Fruit fly (Drosophila melanogaster) whole organism, embryonic: Measurements from ENCODE around the gene CG12992.

Source experiments
- CG10274 ChIP-seq: fragments of 200-800 bp; sonication (Bioruptor generic); optimal IDR thresholded peaks from 3 replicates; lab custom pipeline; 2017; ENCODE audit warnings: missing biosample characterization, mild to moderate bottlenecking, missing genetic modification characterization
- CG10565 ChIP-seq: fragments of 200-800 bp; sonication (Bioruptor generic); optimal IDR thresholded peaks from 3 replicates; lab custom pipeline; 2016; ENCODE audit warnings: missing biosample characterization, mild to moderate bottlenecking, missing genetic modification characterization
- CG11247 ChIP-seq: fragments of 200-800 bp; sonication (Bioruptor generic); IDR thresholded peaks from 2 replicates; pipeline ENCODE4 v1.3.6; 2022; ENCODE audit warnings: missing biosample characterization, missing genetic modification characterization
- CG12071 ChIP-seq: fragments of 200-800 bp; sonication (Bioruptor generic); optimal IDR thresholded peaks from 3 replicates; lab custom pipeline; 2018; ENCODE audit warnings: missing biosample characterization, mild to moderate bottlenecking, missing genetic modification characterization
- CG12744 ChIP-seq: fragments of 200-800 bp; sonication (Bioruptor generic); optimal IDR thresholded peaks from 2 replicates; lab custom pipeline; 2016; ENCODE audit warnings: missing biosample characterization, missing genetic modification characterization
- CG13123 ChIP-seq: fragments of 200-800 bp; sonication (Bioruptor generic); optimal IDR thresholded peaks from 2 replicates; lab custom pipeline; 2016; ENCODE audit warnings: missing biosample characterization, missing genetic modification characterization
- CG13296 ChIP-seq: fragments of 200-800 bp; sonication (Bioruptor generic); optimal IDR thresholded peaks from 3 replicates; lab custom pipeline; 2018; ENCODE audit warnings: missing biosample characterization, mild to moderate bottlenecking, missing genetic modification characterization
- CG13894 ChIP-seq: fragments of 200-800 bp; sonication (Bioruptor generic); optimal IDR thresholded peaks from 3 replicates; lab custom pipeline; 2018; ENCODE audit warnings: missing biosample characterization, mild to moderate bottlenecking, missing genetic modification characterization, moderate library complexity
- CG17612 ChIP-seq: fragments of 200-800 bp; sonication (Bioruptor generic); IDR thresholded peaks from 2 replicates; pipeline ENCODE4 v1.3.6; 2022; ENCODE audit warnings: missing biosample characterization, missing genetic modification characterization
- CG2129 ChIP-seq: fragments of 200-800 bp; sonication (Bioruptor generic); IDR thresholded peaks from 2 replicates; pipeline ENCODE4 v1.3.6; 2022; ENCODE audit warnings: missing biosample characterization, missing genetic modification characterization; ENCODE audit not compliant: partially characterized antibody
- CG30431 ChIP-seq: fragments of 200-800 bp; sonication (Bioruptor generic); optimal IDR thresholded peaks from 2 replicates; lab custom pipeline; 2017; ENCODE audit warnings: missing biosample characterization, missing genetic modification characterization
- CG31224 ChIP-seq: fragments of 200-800 bp; sonication (Bioruptor generic); IDR thresholded peaks from 2 replicates; pipeline ENCODE4 v1.3.6; 2022; ENCODE audit warnings: missing biosample characterization, missing genetic modification characterization
- CG4404 ChIP-seq: fragments of 200-800 bp; sonication (Bioruptor generic); IDR thresholded peaks from 2 replicates; pipeline ENCODE4 v1.3.6; 2022; ENCODE audit warnings: missing biosample characterization, missing genetic modification characterization
- CG4617 ChIP-seq: fragments of 200-800 bp; sonication (Bioruptor generic); optimal IDR thresholded peaks from 3 replicates; lab custom pipeline; 2016; ENCODE audit warnings: missing biosample characterization, missing genetic modification characterization, borderline replicate concordance
- CG7556 ChIP-seq: fragments of 200-800 bp; sonication (Bioruptor generic); optimal IDR thresholded peaks from 2 replicates; lab custom pipeline; 2017; ENCODE audit warnings: missing biosample characterization, mild to moderate bottlenecking, missing genetic modification characterization
- CG7928 ChIP-seq: fragments of 200-800 bp; sonication (Bioruptor generic); optimal IDR thresholded peaks from 2 replicates; lab custom pipeline; 2017; ENCODE audit warnings: missing biosample characterization, mild to moderate bottlenecking, missing genetic modification characterization
- CG9817 ChIP-seq: fragments of 200-800 bp; sonication (Bioruptor generic); optimal IDR thresholded peaks from 2 replicates; lab custom pipeline; 2018; ENCODE audit warnings: missing biosample characterization, mild to moderate bottlenecking, missing genetic modification characterization, moderate library complexity
- ERR ChIP-seq: fragments of 200-800 bp; sonication (Bioruptor generic); optimal IDR thresholded peaks from 2 replicates; lab custom pipeline; 2016; ENCODE audit warnings: missing biosample characterization, missing genetic modification characterization
- Ets65A ChIP-seq: fragments of 200-800 bp; sonication (Bioruptor generic); peaks from one replicate; lab custom pipeline; 2016; ENCODE audit warnings: missing biosample characterization, missing genetic modification characterization
- Fer3 ChIP-seq: fragments of 200-800 bp; sonication (Bioruptor generic); optimal IDR thresholded peaks from 2 replicates; lab custom pipeline; 2018; ENCODE audit warnings: missing biosample characterization, mild to moderate bottlenecking, missing genetic modification characterization, moderate library complexity
- Hey ChIP-seq: fragments of 200-800 bp; sonication (Bioruptor generic); optimal IDR thresholded peaks from 3 replicates; lab custom pipeline; 2018; ENCODE audit warnings: missing biosample characterization, mild to moderate bottlenecking, missing genetic modification characterization
- Hr3 ChIP-seq: fragments of 200-800 bp; sonication (Bioruptor generic); optimal IDR thresholded peaks from 3 replicates; lab custom pipeline; 2016; ENCODE audit warnings: missing biosample characterization, missing genetic modification characterization
- MTF-1 ChIP-seq: fragments of 200-800 bp; sonication (Bioruptor generic); optimal IDR thresholded peaks from 2 replicates; lab custom pipeline; 2018; ENCODE audit warnings: missing biosample characterization, mild to moderate bottlenecking, missing genetic modification characterization, borderline replicate concordance
- Max ChIP-seq: fragments of 200-800 bp; sonication (Bioruptor generic); optimal IDR thresholded peaks from 2 replicates; lab custom pipeline; 2016; ENCODE audit warnings: missing biosample characterization, mild to moderate bottlenecking, missing genetic modification characterization
- NFAT ChIP-seq: fragments of 200-800 bp; sonication (Bioruptor generic); IDR thresholded peaks from 2 replicates; pipeline ENCODE4 v1.3.6; 2022; ENCODE audit warnings: missing biosample characterization, missing genetic modification characterization
- Oli ChIP-seq: fragments of 200-800 bp; sonication (Bioruptor generic); optimal IDR thresholded peaks from 2 replicates; lab custom pipeline; 2018; ENCODE audit warnings: missing biosample characterization, mild to moderate bottlenecking, missing genetic modification characterization, moderate library complexity
- Ptx1 ChIP-seq: fragments of 200-800 bp; sonication (Bioruptor generic); IDR thresholded peaks from 2 replicates; pipeline ENCODE4 v1.3.6; 2022; ENCODE audit warnings: missing biosample characterization, missing genetic modification characterization
- Ravus ChIP-seq: fragments of 200-800 bp; sonication (Bioruptor generic); IDR thresholded peaks from 2 replicates; pipeline ENCODE4 v1.3.6; 2022; ENCODE audit warnings: missing biosample characterization, missing genetic modification characterization
- Stat92E ChIP-seq, 3 experiments: fragments of >200 bp in 2 of 3; fragments of 200-800 bp in 1 of 3; sonication (Bioruptor generic) in 1 of 3; optimal IDR thresholded peaks; 2 replicates each; lab custom pipeline; 2017 to 2019; ENCODE audit warnings: missing biosample characterization in 3 of 3, missing genetic modification characterization in 3 of 3, mild to moderate bottlenecking in 1 of 3, moderate library complexity in 1 of 3
- al ChIP-seq: fragments of 200-800 bp; sonication (Bioruptor generic); IDR thresholded peaks from 2 replicates; pipeline ENCODE4 v1.3.6; 2022; ENCODE audit warnings: missing biosample characterization, missing genetic modification characterization
- ato ChIP-seq: fragments of 200-800 bp; sonication (Bioruptor generic); IDR thresholded peaks from 2 replicates; pipeline ENCODE4 v1.3.6; 2022; ENCODE audit warnings: missing biosample characterization, missing genetic modification characterization; ENCODE audit not compliant: partially characterized antibody
- bigmax ChIP-seq: fragments of 200-800 bp; sonication (Bioruptor generic); optimal IDR thresholded peaks from 2 replicates; lab custom pipeline; 2018; ENCODE audit warnings: missing biosample characterization, mild to moderate bottlenecking, missing genetic modification characterization
- bsh ChIP-seq, 2 experiments: fragments of 200-800 bp; sonication (Bioruptor generic); optimal IDR thresholded peaks; 2 replicates each; lab custom pipeline; 2017 to 2018; ENCODE audit warnings: mild to moderate bottlenecking in 2 of 2, missing biosample characterization in 2 of 2, missing genetic modification characterization in 2 of 2, moderate library complexity in 1 of 2
- chif ChIP-seq, 2 experiments: fragments of 200-800 bp; sonication (Bioruptor generic); optimal IDR thresholded peaks; 3 replicates each; lab custom pipeline; 2016; ENCODE audit warnings: missing biosample characterization in 2 of 2, missing genetic modification characterization in 2 of 2
- chinmo ChIP-seq: fragments of 200-800 bp; sonication (Bioruptor generic); IDR thresholded peaks from 4 replicates; pipeline ENCODE4 v1.3.6; 2022; ENCODE audit warnings: missing biosample characterization, missing genetic modification characterization; ENCODE audit not compliant: partially characterized antibody
- crol ChIP-seq: fragments of 200-800 bp; sonication (Bioruptor generic); IDR thresholded peaks from 2 replicates; pipeline ENCODE4 v1.3.6; 2022; ENCODE audit warnings: missing biosample characterization, missing genetic modification characterization
- danr ChIP-seq: fragments of 200-800 bp; sonication (Bioruptor generic); IDR thresholded peaks from 2 replicates; pipeline ENCODE4 v1.3.6; 2022; ENCODE audit warnings: missing biosample characterization, missing genetic modification characterization
- dmrt11E ChIP-seq: fragments of 200-800 bp; sonication (Bioruptor generic); optimal IDR thresholded peaks from 3 replicates; lab custom pipeline; 2018; ENCODE audit warnings: missing biosample characterization, mild to moderate bottlenecking, missing genetic modification characterization, moderate library complexity
- en ChIP-seq: fragments of 200-800 bp; sonication (Bioruptor generic); optimal IDR thresholded peaks from 2 replicates; lab custom pipeline; 2016; ENCODE audit warnings: missing biosample characterization, missing genetic modification characterization
- fd64A ChIP-seq: fragments of 200-800 bp; sonication (Bioruptor generic); optimal IDR thresholded peaks from 3 replicates; lab custom pipeline; 2018; ENCODE audit warnings: missing biosample characterization, mild to moderate bottlenecking, missing genetic modification characterization
- fru ChIP-seq: fragments of >200 bp; optimal IDR thresholded peaks from 2 replicates; lab custom pipeline; 2017
- grn ChIP-seq: fragments of 200-800 bp; sonication (Bioruptor generic); optimal IDR thresholded peaks from 3 replicates; lab custom pipeline; 2017; ENCODE audit warnings: missing biosample characterization, missing genetic modification characterization
- h ChIP-seq: fragments of >200 bp; optimal IDR thresholded peaks from 2 replicates; lab custom pipeline; 2017
- insv ChIP-seq, 2 experiments: fragments of 200-800 bp; sonication (Bioruptor generic); optimal IDR thresholded peaks; 3 replicates each; lab custom pipeline; 2016 to 2018; ENCODE audit warnings: missing biosample characterization in 2 of 2, missing genetic modification characterization in 2 of 2
- lab ChIP-seq: fragments of 200-800 bp; sonication (Bioruptor generic); optimal IDR thresholded peaks from 3 replicates; lab custom pipeline; 2017; ENCODE audit warnings: missing biosample characterization, missing genetic modification characterization, mild to moderate bottlenecking, moderate library complexity, missing genetic modification reagents
- lov ChIP-seq, 2 experiments: fragments of 200-800 bp in 1 of 2; fragments of >200 bp in 1 of 2; sonication (Bioruptor generic) in 1 of 2; IDR thresholded peaks in 1 of 2; optimal IDR thresholded peaks in 1 of 2; 2 replicates in 1 of 2; 3 replicates in 1 of 2; pipeline versions ENCODE4 v1.3.6 to Lab custom; 2017 to 2022; ENCODE audit warnings: missing biosample characterization in 1 of 2, missing genetic modification characterization in 1 of 2
- nau ChIP-seq: fragments of 200-800 bp; sonication (Bioruptor generic); optimal IDR thresholded peaks from 3 replicates; lab custom pipeline; 2017; ENCODE audit warnings: missing biosample characterization, mild to moderate bottlenecking, missing genetic modification characterization, missing genetic modification reagents
- pzg ChIP-seq: fragments of 200-800 bp; sonication (Bioruptor generic); optimal IDR thresholded peaks from 3 replicates; lab custom pipeline; 2018; ENCODE audit warnings: missing biosample characterization, mild to moderate bottlenecking, missing genetic modification characterization, moderate library complexity
- sob ChIP-seq: fragments of 200-800 bp; sonication (Bioruptor generic); IDR thresholded peaks from 2 replicates; pipeline ENCODE4 v1.3.6; 2022; ENCODE audit warnings: missing biosample characterization, missing genetic modification characterization
- ttk ChIP-seq: fragments of 200-800 bp; sonication (Bioruptor generic); IDR thresholded peaks from 2 replicates; pipeline ENCODE4 v2.1.2; 2022; ENCODE audit warnings: missing biosample characterization, missing genetic modification characterization
- wdn ChIP-seq: fragments of 200-800 bp; sonication (Bioruptor generic); IDR thresholded peaks from 2 replicates; pipeline ENCODE4 v1.3.6; 2022; ENCODE audit warnings: missing biosample characterization, missing genetic modification characterization
- zfh1 ChIP-seq: fragments of 200-800 bp; sonication (Bioruptor generic); IDR thresholded peaks from 3 replicates; pipeline ENCODE4 v1.3.6; 2022; ENCODE audit warnings: missing biosample characterization, missing genetic modification characterization

Gene CG12992

dm6 chrX:17636001-17636400 lies 47.3 kb downstream of the CG12992 start, which contains the start of the genes CG8289 and CG5800 (continued):
- TF ChIP-seq CG13296 (GFP tag; lab: Kevin White, UChicago): no peak
- TF ChIP-seq CG10274 (GFP tag; lab: Kevin White, UChicago): no peak
- TF ChIP-seq Max (GFP tag; lab: Kevin White, UChicago): peak; percentile 34
- TF ChIP-seq insv (GFP tag; optimal IDR thresholded peaks at IDR 0.05; lab: Kevin White, UChicago): no peak
- no peak for TF ChIP-seq CG4404 (GFP tag; lab: Robert Waterston, UW)
- no peak for TF ChIP-seq sob (GFP tag; lab: Robert Waterston, UW)
- no peak for TF ChIP-seq CG9817 (tag; lab: Kevin White, UChicago)
- TF ChIP-seq CG2129 (GFP tag; lab: Robert Waterston, UW): peak; percentile 45; the same call in 1 of the 2 replicates
- no peak for TF ChIP-seq chif (GFP tag; optimal IDR thresholded peaks at IDR 0.05; lab: Kevin White, UChicago)
- no peak for TF ChIP-seq bigmax (GFP tag; lab: Kevin White, UChicago)
- no peak for TF ChIP-seq en (GFP tag; lab: Kevin White, UChicago)
- TF ChIP-seq chinmo (GFP tag; lab: Robert Waterston, UW): no peak
- no peak for TF ChIP-seq CG7556 (GFP tag; lab: Kevin White, UChicago)
- TF ChIP-seq dmrt11E (tag; lab: Kevin White, UChicago): no peak
- no peak for TF ChIP-seq Fer3 (tag; lab: Kevin White, UChicago)
- TF ChIP-seq CG12071 (GFP tag; lab: Kevin White, UChicago): no peak
- no peak for TF ChIP-seq lab (GFP tag; lab: Kevin White, UChicago)
- TF ChIP-seq CG30431 (GFP tag; lab: Kevin White, UChicago): no peak
- TF ChIP-seq Hr3 (GFP tag; lab: Kevin White, UChicago): no peak
- TF ChIP-seq zfh1: no peak
- no peak for TF ChIP-seq MTF-1 (GFP tag; lab: Kevin White, UChicago)
- TF ChIP-seq grn (GFP tag; lab: Kevin White, UChicago): no peak
- TF ChIP-seq Ptx1 (GFP tag; lab: Robert Waterston, UW): 0 out of 2 replicates have a peak, but pooled peaks have one; percentile 15
- no peak for TF ChIP-seq fru (lab: Kevin White, UChicago)
- TF ChIP-seq Stat92E (GFP tag; optimal IDR thresholded peaks at IDR 0.05; lab: Kevin White, UChicago): no peak
- TF ChIP-seq nau: no peak
- TF ChIP-seq fd64A (GFP tag; lab: Kevin White, UChicago): no peak
- no peak for TF ChIP-seq lov (optimal IDR thresholded peaks at IDR 0.05; lab: Kevin White, UChicago)
- no peak for TF ChIP-seq lov (GFP tag; IDR thresholded peaks at IDR 0.05; lab: Robert Waterston, UW)
- TF ChIP-seq h: no peak
- TF ChIP-seq CG17612 (GFP tag; lab: Robert Waterston, UW): no peak
- no peak for TF ChIP-seq Ravus (GFP tag; lab: Robert Waterston, UW)
- no peak for TF ChIP-seq CG13123
- TF ChIP-seq CG7928 (GFP tag; lab: Kevin White, UChicago): no peak
- TF ChIP-seq Ets65A: no peak
- TF ChIP-seq ERR: no peak
- no peak for TF ChIP-seq CG11247
- no peak for TF ChIP-seq CG13894 (tag; lab: Kevin White, UChicago)
- no peak for TF ChIP-seq al (GFP tag; lab: Robert Waterston, UW)
- peak; percentile 2 for TF ChIP-seq CG4617
- no peak for TF ChIP-seq danr (GFP tag; lab: Robert Waterston, UW)
- no peak for TF ChIP-seq CG31224 (GFP tag; lab: Robert Waterston, UW)
- TF ChIP-seq ato (GFP tag; lab: Robert Waterston, UW): no peak
- TF ChIP-seq Oli: no peak
- no peak for TF ChIP-seq CG12744 (GFP tag; lab: Kevin White, UChicago)
- TF ChIP-seq Hey (tag; lab: Kevin White, UChicago): no peak
- no peak for TF ChIP-seq NFAT (GFP tag; lab: Robert Waterston, UW)
- TF ChIP-seq CG10565 (GFP tag; lab: Kevin White, UChicago): no peak
- TF ChIP-seq bsh (GFP tag; optimal IDR thresholded peaks at IDR 0.05; lab: Kevin White, UChicago): no peak
- TF ChIP-seq crol (GFP tag; lab: Robert Waterston, UW): no peak
- peak; percentile 49 for TF ChIP-seq pzg (GFP tag; lab: Kevin White, UChicago)
- TF ChIP-seq wdn (GFP tag; lab: Robert Waterston, UW): no peak
- TF ChIP-seq ttk (GFP tag; lab: Robert Waterston, UW): no peak
